Worm (Caenorhabditis elegans): Measurements from ENCODE around the gene glt-4.

glt-4 gene

DNA sequence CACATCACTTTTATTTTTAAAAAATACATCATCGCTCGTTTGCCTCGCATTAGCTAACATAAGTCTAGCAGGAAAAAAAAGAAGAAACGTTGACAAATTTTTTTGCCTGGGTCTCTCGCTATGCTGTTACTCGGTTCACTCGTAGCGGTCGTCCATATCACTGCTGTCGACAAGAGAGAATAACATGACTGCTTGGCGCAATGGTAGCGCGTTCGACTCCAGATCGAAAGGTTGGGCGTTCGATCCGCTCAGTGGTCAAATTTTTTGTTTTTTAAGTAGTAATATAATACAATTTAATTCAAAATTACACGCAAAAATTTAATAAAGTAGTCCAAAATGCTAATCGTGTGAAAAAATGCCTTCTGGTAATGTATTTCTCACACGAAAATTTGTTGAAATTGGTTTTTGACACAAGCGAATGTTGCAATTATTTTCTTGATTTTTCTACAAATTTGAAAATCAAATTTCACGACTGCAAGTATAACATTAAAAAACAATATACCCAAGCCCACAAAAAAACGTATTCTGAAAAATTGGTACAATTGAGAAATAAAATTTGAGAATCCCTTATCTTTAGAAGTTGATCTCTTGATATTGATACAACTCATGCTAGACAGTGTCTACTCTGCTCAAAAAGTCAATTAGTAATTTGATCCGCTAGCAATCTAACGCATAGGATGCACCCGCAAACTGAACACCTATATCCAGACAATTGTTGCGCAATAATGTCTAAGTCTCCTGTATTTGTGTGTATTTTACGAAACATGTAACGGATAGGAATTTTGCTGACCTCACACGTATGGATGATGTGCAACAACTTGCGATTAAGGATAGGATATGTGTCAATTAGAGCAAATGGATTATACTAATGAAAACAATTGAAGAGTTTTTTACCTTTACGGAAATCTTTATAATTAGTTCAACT is 31.8 kb upstream of the glt-4 start:
- TF ChIP-seq ztf-23 (GFP tag; IDR thresholded peaks at IDR 0.05) (peak; percentile 87), flt-1 (GFP tag; IDR thresholded peaks at IDR 0.05) (peak; percentile 94), cog-1 (tag; optimal IDR thresholded peaks at IDR 0.05) (peak; percentile 57), tab-1 (GFP tag; IDR thresholded peaks at IDR 0.05) (peak; percentile 87), klf-2 (GFP tag; conservative IDR thresholded peaks at IDR 0.05) (peak; percentile 86), ztf-29 (GFP tag; IDR thresholded peaks at IDR 0.05) (peak; percentile 85), med-1 (GFP tag; optimal IDR thresholded peaks at IDR 0.05; ENCODE audit: insufficient read depth) (peak; percentile 38), ref-1 (GFP tag; conservative IDR thresholded peaks at IDR 0.05) (peak; percentile 78), T22C8.4 (GFP tag; IDR thresholded peaks at IDR 0.05) (peak; percentile 75)

DNA sequence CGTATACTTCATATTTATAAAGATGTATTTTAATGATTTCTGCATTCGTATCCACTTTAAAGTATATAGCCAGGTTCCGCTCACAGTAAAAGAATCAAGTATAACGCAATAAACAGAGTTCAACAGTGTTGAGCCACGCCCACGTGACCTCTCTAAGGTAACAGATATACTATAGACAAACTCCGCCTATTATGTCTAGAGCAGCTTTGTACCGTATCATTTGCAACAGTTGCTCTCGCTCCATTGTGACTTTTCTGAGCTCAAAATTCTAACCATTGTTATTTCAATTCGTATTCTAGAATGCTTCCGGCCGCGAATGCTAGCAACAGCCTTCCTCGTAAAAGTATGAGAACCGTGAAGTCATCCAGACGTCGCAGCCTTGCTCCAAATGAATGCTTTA is 29.9 kb upstream of the glt-4 start, which contains the start of gene C03B1.17:
Gene C03B1.17 (plus strand): TSS at position 301 of the 400 bp plus-strand sequence.
- TF ChIP-seq ztf-23 (GFP tag; IDR thresholded peaks at IDR 0.05): no peak
- no peak for TF ChIP-seq med-1 (GFP tag; optimal IDR thresholded peaks at IDR 0.05; ENCODE audit: insufficient read depth)

DNA sequence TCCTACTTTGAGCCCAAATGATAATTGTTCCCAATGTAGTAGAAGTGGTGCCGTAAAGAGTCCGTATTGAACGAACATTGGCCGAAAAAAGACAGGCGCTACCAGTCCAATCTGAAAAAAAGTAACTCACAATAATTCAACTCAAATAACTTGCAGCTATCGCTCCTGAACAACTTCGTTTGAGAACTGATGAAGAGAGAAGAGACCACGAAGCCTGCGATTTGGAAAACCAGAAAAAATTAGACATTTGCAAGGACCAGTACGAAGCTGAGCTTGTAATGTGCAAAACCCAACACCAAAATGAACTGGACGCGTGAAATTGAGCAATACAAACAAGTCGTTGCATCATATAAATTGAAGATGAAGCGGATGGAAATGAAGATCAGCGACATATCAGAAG is 28.8 kb upstream of the glt-4 start, which contains the start of gene C03B1.1:
Gene C03B1.1 (plus strand): TSS at position 301 of the 400 bp plus-strand sequence.
- TF ChIP-seq ref-1 (GFP tag; conservative IDR thresholded peaks at IDR 0.05) (no peak), T22C8.4 (GFP tag; IDR thresholded peaks at IDR 0.05) (no peak)

DNA sequence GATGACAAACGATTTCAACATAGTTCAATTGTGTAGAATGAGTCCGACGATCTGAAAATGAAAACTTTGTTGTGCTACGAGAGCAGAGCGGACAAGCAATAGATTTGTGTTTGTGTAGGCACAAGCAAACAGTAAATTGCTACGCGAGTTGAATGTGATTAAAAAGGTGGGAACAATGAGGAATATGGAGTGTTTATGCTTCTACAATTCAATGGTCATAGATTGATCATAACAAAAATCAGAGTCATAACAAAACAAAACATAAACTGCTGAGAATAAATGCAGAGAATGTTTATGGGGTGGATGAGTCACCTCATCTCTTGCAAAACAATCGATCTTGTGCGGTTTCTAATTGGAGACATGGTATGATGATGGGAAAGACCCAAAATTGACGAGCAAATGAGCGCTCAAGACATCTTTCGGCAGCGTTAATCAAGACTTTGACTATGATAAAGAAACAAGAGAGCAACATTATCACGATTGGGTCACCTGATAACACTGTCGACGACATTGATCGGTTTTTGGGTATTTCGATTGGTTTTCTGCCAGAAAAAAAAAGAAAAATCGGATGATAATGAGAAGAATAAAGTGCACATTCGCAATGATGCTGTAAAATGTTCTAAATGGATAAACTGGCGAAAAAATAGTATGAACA is 25.5 kb upstream of the glt-4 start, which contains the start of gene lmp-1:
Gene lmp-1 (minus strand): TSS at position 51 of the 655 bp plus-strand sequence.
- no peak for TF ChIP-seq tab-1 (GFP tag; IDR thresholded peaks at IDR 0.05)
- no peak for TF ChIP-seq med-1 (GFP tag; optimal IDR thresholded peaks at IDR 0.05; ENCODE audit: insufficient read depth)
- TF ChIP-seq klf-2 (GFP tag; conservative IDR thresholded peaks at IDR 0.05): no peak
- TF ChIP-seq cog-1 (tag; optimal IDR thresholded peaks at IDR 0.05): no peak
- no peak for TF ChIP-seq flt-1 (GFP tag; IDR thresholded peaks at IDR 0.05)
- no peak for TF ChIP-seq ztf-23 (GFP tag; IDR thresholded peaks at IDR 0.05)
- no peak for TF ChIP-seq ref-1 (GFP tag; conservative IDR thresholded peaks at IDR 0.05)
- TF ChIP-seq ztf-29 (GFP tag; IDR thresholded peaks at IDR 0.05): no peak
- TF ChIP-seq T22C8.4 (GFP tag; IDR thresholded peaks at IDR 0.05): no peak

DNA sequence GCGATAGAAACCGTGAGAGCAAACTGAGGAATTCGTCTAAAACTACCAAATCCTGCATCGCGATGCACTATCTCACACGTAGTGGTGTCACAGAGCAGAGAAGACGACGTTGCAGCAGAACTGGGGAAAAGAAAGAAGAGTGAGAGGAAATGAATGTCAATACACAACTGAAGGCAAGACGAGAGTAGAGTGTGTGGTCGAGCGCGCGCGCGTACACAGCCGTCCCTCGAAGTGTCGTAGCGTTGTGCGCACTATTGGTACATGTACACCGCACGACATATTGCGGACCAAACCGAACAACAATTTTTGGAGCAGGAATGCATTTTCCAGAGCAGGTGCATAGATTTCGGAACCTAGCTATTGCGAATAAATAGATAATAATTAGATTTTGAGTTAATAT is 24.9 kb upstream of the glt-4 start:
- peak; percentile 37; the same call in 1 of the 2 replicates for TF ChIP-seq tab-1 (GFP tag; IDR thresholded peaks at IDR 0.05)
- TF ChIP-seq T22C8.4 (GFP tag; IDR thresholded peaks at IDR 0.05): no peak
- peak; percentile 67 for TF ChIP-seq cog-1 (tag; optimal IDR thresholded peaks at IDR 0.05)
- 0 out of 2 replicates have a peak, but pooled peaks have one; percentile 27 for TF ChIP-seq ztf-23 (GFP tag; IDR thresholded peaks at IDR 0.05)
- peak; percentile 75 for TF ChIP-seq flt-1 (GFP tag; IDR thresholded peaks at IDR 0.05)

DNA sequence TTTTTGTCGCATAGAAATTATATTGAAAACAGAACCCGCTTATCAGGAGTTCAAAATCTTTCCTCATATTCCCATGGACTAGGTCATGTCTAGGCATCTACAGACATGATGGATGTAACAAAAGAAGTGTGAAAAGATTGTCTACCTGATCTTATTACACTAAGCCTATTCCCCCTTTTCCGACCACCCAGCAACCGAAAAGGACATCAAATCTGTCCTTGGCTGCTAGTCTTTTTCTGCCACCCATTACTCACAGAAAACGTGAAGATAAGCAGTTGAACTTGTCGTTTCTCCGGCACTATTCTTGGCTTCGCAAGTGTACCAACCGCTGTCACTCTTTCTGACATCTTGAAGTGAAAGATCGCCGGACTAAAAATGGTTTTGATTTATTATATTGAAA is 20.3 kb upstream of the glt-4 start:
- TF ChIP-seq tab-1 (GFP tag; IDR thresholded peaks at IDR 0.05) (no peak), klf-2 (GFP tag; conservative IDR thresholded peaks at IDR 0.05) (no peak), ztf-23 (GFP tag; IDR thresholded peaks at IDR 0.05) (no peak), flt-1 (GFP tag; IDR thresholded peaks at IDR 0.05) (no peak), ref-1 (GFP tag; conservative IDR thresholded peaks at IDR 0.05) (no peak), T22C8.4 (GFP tag; IDR thresholded peaks at IDR 0.05) (no peak), med-1 (GFP tag; optimal IDR thresholded peaks at IDR 0.05; ENCODE audit: insufficient read depth) (no peak), cog-1 (tag; optimal IDR thresholded peaks at IDR 0.05) (no peak), ztf-29 (GFP tag; IDR thresholded peaks at IDR 0.05) (no peak)

DNA sequence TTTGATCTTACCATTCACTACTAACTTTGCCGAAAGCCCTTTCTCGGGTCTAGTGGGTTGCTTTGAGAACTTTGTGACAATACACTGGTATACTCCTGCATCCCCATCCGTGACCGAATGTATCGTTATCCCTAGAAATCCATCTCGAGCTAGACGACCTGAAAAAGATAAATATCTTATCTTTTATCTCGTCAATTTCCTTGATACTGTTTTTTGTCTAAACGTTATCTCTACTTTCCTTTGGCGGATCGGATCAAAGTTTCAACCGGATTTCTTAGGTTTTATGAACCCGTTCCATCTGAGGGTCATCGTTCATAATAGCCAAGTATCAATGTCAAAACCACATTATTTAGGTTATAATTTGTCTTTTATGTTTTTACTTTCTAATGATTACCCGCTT is 18.7 kb upstream of the glt-4 start:
- TF ChIP-seq med-1 (GFP tag; optimal IDR thresholded peaks at IDR 0.05; ENCODE audit: insufficient read depth): no peak
- TF ChIP-seq tab-1 (GFP tag; IDR thresholded peaks at IDR 0.05): no peak
- no peak for TF ChIP-seq ztf-23 (GFP tag; IDR thresholded peaks at IDR 0.05)
- TF ChIP-seq T22C8.4 (GFP tag; IDR thresholded peaks at IDR 0.05): no peak
- no peak for TF ChIP-seq ref-1 (GFP tag; conservative IDR thresholded peaks at IDR 0.05)
- TF ChIP-seq flt-1 (GFP tag; IDR thresholded peaks at IDR 0.05): no peak
- no peak for TF ChIP-seq cog-1 (tag; optimal IDR thresholded peaks at IDR 0.05)
- no peak for TF ChIP-seq ztf-29 (GFP tag; IDR thresholded peaks at IDR 0.05)
- TF ChIP-seq klf-2 (GFP tag; conservative IDR thresholded peaks at IDR 0.05): no peak

DNA sequence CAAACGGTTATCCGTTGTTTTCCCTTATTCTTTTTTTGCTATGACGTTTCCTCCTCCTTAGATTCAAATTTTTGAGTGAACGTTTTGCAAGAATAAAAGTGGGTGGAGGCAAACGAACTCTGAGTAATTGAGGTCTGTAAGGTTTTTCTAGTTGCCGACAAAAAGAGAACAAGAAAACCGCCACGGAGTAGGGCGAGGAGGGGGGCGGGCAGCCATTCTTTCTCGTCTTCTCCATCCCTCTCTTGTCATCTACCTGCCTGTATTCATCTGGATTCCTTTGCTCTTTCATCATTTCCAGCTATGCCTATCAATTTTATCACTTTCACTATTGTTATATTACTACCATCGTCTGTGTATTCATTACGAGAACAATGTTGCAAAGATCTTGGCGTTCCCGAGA is 18.0 kb upstream of the glt-4 start, which contains the start of gene igdb-3:
Gene igdb-3 (plus strand): TSS at position 301 of the 400 bp plus-strand sequence.
- TF ChIP-seq ztf-29 (GFP tag; IDR thresholded peaks at IDR 0.05) (no peak), ztf-23 (GFP tag; IDR thresholded peaks at IDR 0.05) (no peak), flt-1 (GFP tag; IDR thresholded peaks at IDR 0.05) (no peak), med-1 (GFP tag; optimal IDR thresholded peaks at IDR 0.05; ENCODE audit: insufficient read depth) (no peak), tab-1 (GFP tag; IDR thresholded peaks at IDR 0.05) (no peak), T22C8.4 (GFP tag; IDR thresholded peaks at IDR 0.05) (no peak), klf-2 (GFP tag; conservative IDR thresholded peaks at IDR 0.05) (no peak), cog-1 (tag; optimal IDR thresholded peaks at IDR 0.05) (no peak), ref-1 (GFP tag; conservative IDR thresholded peaks at IDR 0.05) (no peak)

DNA sequence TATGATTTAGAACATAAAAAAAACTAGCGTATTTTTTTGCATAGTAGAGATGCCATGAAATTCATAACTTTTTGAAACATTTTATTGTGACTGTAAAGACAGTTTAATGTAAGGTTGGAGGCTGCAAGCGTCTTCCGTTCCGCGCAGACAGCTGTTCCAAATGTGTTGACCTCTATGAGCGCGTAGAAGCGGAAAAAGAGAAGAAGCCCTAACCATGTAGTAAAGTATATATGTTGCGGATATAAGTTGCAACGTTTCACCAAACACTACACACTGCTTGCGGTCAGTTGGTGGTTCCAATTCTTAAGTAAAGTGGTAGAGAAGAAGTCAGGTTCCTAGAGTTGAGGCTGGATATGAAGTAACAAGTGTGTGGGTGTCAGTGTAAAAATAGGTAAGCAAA is 14.6 kb upstream of the glt-4 start:
- TF ChIP-seq ztf-29 (GFP tag; IDR thresholded peaks at IDR 0.05) (no peak), ref-1 (GFP tag; conservative IDR thresholded peaks at IDR 0.05) (no peak), cog-1 (tag; optimal IDR thresholded peaks at IDR 0.05) (no peak), med-1 (GFP tag; optimal IDR thresholded peaks at IDR 0.05; ENCODE audit: insufficient read depth) (no peak), T22C8.4 (GFP tag; IDR thresholded peaks at IDR 0.05) (no peak), klf-2 (GFP tag; conservative IDR thresholded peaks at IDR 0.05) (no peak), ztf-23 (GFP tag; IDR thresholded peaks at IDR 0.05) (no peak), tab-1 (GFP tag; IDR thresholded peaks at IDR 0.05) (no peak), flt-1 (GFP tag; IDR thresholded peaks at IDR 0.05) (no peak)
